Fruit fly (Drosophila melanogaster) whole organism, embryonic: Measurements from ENCODE around the gene CRAT.

Source experiments
- ATbp ChIP-seq: fragments of 200-800 bp; sonication (Bioruptor generic); optimal IDR thresholded peaks from 2 replicates; lab custom pipeline; 2017; ENCODE audit warnings: missing biosample characterization, mild to moderate bottlenecking, missing genetic modification characterization, missing genetic modification reagents
- Asciz ChIP-seq: fragments of 200-800 bp; sonication (Bioruptor generic); optimal IDR thresholded peaks from 2 replicates; lab custom pipeline; 2017; ENCODE audit warnings: missing biosample characterization, mild to moderate bottlenecking, missing genetic modification characterization, missing genetic modification reagents
- CG10543 ChIP-seq: fragments of 200-800 bp; sonication (Bioruptor generic); optimal IDR thresholded peaks from 3 replicates; lab custom pipeline; 2017; ENCODE audit warnings: missing biosample characterization, mild to moderate bottlenecking, missing genetic modification characterization, moderate library complexity
- CG11093 ChIP-seq: fragments of 200-800 bp; sonication (Bioruptor generic); IDR thresholded peaks from 3 replicates; pipeline ENCODE4 v1.3.6; 2022; ENCODE audit warnings: missing biosample characterization, missing genetic modification characterization
- CG13296 ChIP-seq: fragments of 200-800 bp; sonication (Bioruptor generic); optimal IDR thresholded peaks from 3 replicates; lab custom pipeline; 2018; ENCODE audit warnings: missing biosample characterization, mild to moderate bottlenecking, missing genetic modification characterization
- CG1647 ChIP-seq: fragments of 200-800 bp; sonication (Bioruptor generic); optimal IDR thresholded peaks from 3 replicates; lab custom pipeline; 2016; ENCODE audit warnings: missing biosample characterization, missing genetic modification characterization
- CG16863 ChIP-seq: fragments of 200-800 bp; sonication (Bioruptor generic); optimal IDR thresholded peaks from 3 replicates; lab custom pipeline; 2016; ENCODE audit warnings: missing biosample characterization, missing genetic modification characterization
- CG17328 ChIP-seq: fragments of 200-800 bp; sonication (Bioruptor generic); IDR thresholded peaks from 2 replicates; pipeline ENCODE4 v1.3.6; 2022; ENCODE audit warnings: missing biosample characterization, missing genetic modification characterization
- CG17385 ChIP-seq: fragments of 200-800 bp; sonication (Bioruptor generic); optimal IDR thresholded peaks from 3 replicates; lab custom pipeline; 2018; ENCODE audit warnings: missing biosample characterization, mild to moderate bottlenecking, missing genetic modification characterization
- CG1792 ChIP-seq: fragments of 200-800 bp; sonication (Bioruptor generic); optimal IDR thresholded peaks from 2 replicates; lab custom pipeline; 2016; ENCODE audit warnings: missing biosample characterization, missing genetic modification characterization
- CG2120 ChIP-seq: fragments of 200-800 bp; sonication (Bioruptor generic); optimal IDR thresholded peaks from 3 replicates; lab custom pipeline; 2016; ENCODE audit warnings: missing biosample characterization, missing genetic modification characterization
- CG2199 ChIP-seq: fragments of 200-800 bp; sonication (Bioruptor generic); IDR thresholded peaks from 3 replicates; pipeline ENCODE4 v1.3.6; 2022; ENCODE audit warnings: missing biosample characterization, missing genetic modification characterization
- CG2712 ChIP-seq: fragments of 200-800 bp; optimal IDR thresholded peaks from 3 replicates; lab custom pipeline; 2019; ENCODE audit warnings: missing biosample characterization, mild to moderate bottlenecking, missing genetic modification characterization, moderate library complexity
- CG31365 ChIP-seq: fragments of 200-800 bp; sonication (Bioruptor generic); optimal IDR thresholded peaks from 2 replicates; lab custom pipeline; 2018; ENCODE audit warnings: missing biosample characterization, mild to moderate bottlenecking, missing genetic modification characterization
- CG3847 ChIP-seq: fragments of 200-800 bp; sonication (Bioruptor generic); IDR thresholded peaks from 2 replicates; pipeline ENCODE4 v1.3.6; 2022; ENCODE audit warnings: missing biosample characterization, missing genetic modification characterization
- CG4617 ChIP-seq: fragments of 200-800 bp; sonication (Bioruptor generic); optimal IDR thresholded peaks from 3 replicates; lab custom pipeline; 2016; ENCODE audit warnings: missing biosample characterization, missing genetic modification characterization, borderline replicate concordance
- CG6813 ChIP-seq: fragments of 200-800 bp; sonication (Bioruptor generic); optimal IDR thresholded peaks from 2 replicates; lab custom pipeline; 2017; ENCODE audit warnings: missing biosample characterization, missing genetic modification characterization, mild to moderate bottlenecking, moderate library complexity, missing genetic modification reagents
- CG7928 ChIP-seq: fragments of 200-800 bp; sonication (Bioruptor generic); optimal IDR thresholded peaks from 2 replicates; lab custom pipeline; 2017; ENCODE audit warnings: missing biosample characterization, mild to moderate bottlenecking, missing genetic modification characterization
- CG7987 ChIP-seq: fragments of 200-800 bp; sonication (Bioruptor generic); optimal IDR thresholded peaks from 2 replicates; lab custom pipeline; 2018; ENCODE audit warnings: missing biosample characterization, mild to moderate bottlenecking, missing genetic modification characterization, moderate library complexity
- CTCF ChIP-seq: fragments of 200-800 bp; sonication (Bioruptor generic); optimal IDR thresholded peaks from 2 replicates; lab custom pipeline; 2017; ENCODE audit warnings: missing biosample characterization, mild to moderate bottlenecking, missing genetic modification characterization, moderate library complexity
- Eip74EF ChIP-seq, 2 experiments: fragments of 200-800 bp in 1 of 2; fragments of >200 bp in 1 of 2; sonication (Bioruptor generic) in 1 of 2; optimal IDR thresholded peaks; 2 replicates each; lab custom pipeline; 2017 to 2019; ENCODE audit warnings: missing biosample characterization in 2 of 2, missing genetic modification characterization in 2 of 2, mild to moderate bottlenecking in 1 of 2, moderate library complexity in 1 of 2
- Elba2 ChIP-seq: fragments of 200-800 bp; sonication (Bioruptor generic); optimal IDR thresholded peaks from 3 replicates; lab custom pipeline; 2016; ENCODE audit warnings: missing biosample characterization, missing genetic modification characterization
- Fer1 ChIP-seq: fragments of 200-800 bp; sonication (Bioruptor generic); optimal IDR thresholded peaks from 2 replicates; lab custom pipeline; 2017; ENCODE audit warnings: missing biosample characterization, mild to moderate bottlenecking, missing genetic modification characterization
- Fer2 ChIP-seq: fragments of 200-800 bp; sonication (Bioruptor generic); optimal IDR thresholded peaks from 2 replicates; lab custom pipeline; 2018; ENCODE audit warnings: missing biosample characterization, mild to moderate bottlenecking, missing genetic modification characterization, moderate library complexity
- Gsc ChIP-seq: fragments of 200-800 bp; sonication (Bioruptor generic); IDR thresholded peaks from 2 replicates; pipeline ENCODE4 v1.3.6; 2022; ENCODE audit warnings: missing biosample characterization, missing genetic modification characterization
- HLH54F ChIP-seq: fragments of 200-800 bp; sonication (Bioruptor generic); optimal IDR thresholded peaks from 3 replicates; lab custom pipeline; 2016; ENCODE audit warnings: missing biosample characterization, missing genetic modification characterization
- Hr39 ChIP-seq: fragments of >200 bp; optimal IDR thresholded peaks from 2 replicates; lab custom pipeline; 2017
- Med ChIP-seq: fragments of 200-800 bp; sonication (Bioruptor generic); peaks from one replicate; lab custom pipeline; 2016; ENCODE audit warnings: missing biosample characterization, missing genetic modification characterization, mild to moderate bottlenecking, inconsistent platforms, moderate library complexity
- NC2β ChIP-seq: fragments of 200-800 bp; sonication (Bioruptor generic); optimal IDR thresholded peaks from 2 replicates; lab custom pipeline; 2016; ENCODE audit warnings: missing biosample characterization, missing genetic modification characterization
- Rfx ChIP-seq: fragments of 200-800 bp; sonication (Bioruptor generic); IDR thresholded peaks from 2 replicates; pipeline ENCODE4 v1.3.6; 2022; ENCODE audit warnings: missing biosample characterization, missing genetic modification characterization
- Sox102F ChIP-seq: fragments of 200-800 bp; sonication (Bioruptor generic); optimal IDR thresholded peaks from 2 replicates; lab custom pipeline; 2018; ENCODE audit warnings: missing biosample characterization, mild to moderate bottlenecking, missing genetic modification characterization, moderate library complexity
- Spps ChIP-seq: fragments of 200-800 bp; sonication (Bioruptor generic); optimal IDR thresholded peaks from 2 replicates; lab custom pipeline; 2018; ENCODE audit warnings: missing biosample characterization, mild to moderate bottlenecking, missing genetic modification characterization
- Vsx1 ChIP-seq: fragments of 200-800 bp; sonication (Bioruptor generic); optimal IDR thresholded peaks from 2 replicates; lab custom pipeline; 2017; ENCODE audit warnings: missing biosample characterization, mild to moderate bottlenecking, missing genetic modification characterization, missing genetic modification reagents
- Xrp1 ChIP-seq: fragments of 200-800 bp; sonication (Bioruptor generic); IDR thresholded peaks from 2 replicates; pipeline ENCODE4 v1.3.6; 2022; ENCODE audit warnings: missing biosample characterization, missing genetic modification characterization
- cas ChIP-seq: fragments of 200-800 bp; sonication (Bioruptor generic); IDR thresholded peaks from 2 replicates; pipeline ENCODE4 v1.3.6; 2022; ENCODE audit warnings: missing biosample characterization, missing genetic modification characterization
- crol ChIP-seq: fragments of 200-800 bp; sonication (Bioruptor generic); IDR thresholded peaks from 2 replicates; pipeline ENCODE4 v1.3.6; 2022; ENCODE audit warnings: missing biosample characterization, missing genetic modification characterization
- cwo ChIP-seq: fragments of 200-800 bp; sonication (Bioruptor generic); optimal IDR thresholded peaks from 3 replicates; lab custom pipeline; 2017; ENCODE audit warnings: missing biosample characterization, missing genetic modification characterization, mild to moderate bottlenecking, moderate library complexity, missing genetic modification reagents
- kah ChIP-seq: fragments of 200-800 bp; sonication (Bioruptor generic); optimal IDR thresholded peaks from 2 replicates; lab custom pipeline; 2018; ENCODE audit warnings: missing biosample characterization, mild to moderate bottlenecking, missing genetic modification characterization
- klu ChIP-seq: fragments of 200-800 bp; sonication (Bioruptor generic); IDR thresholded peaks from 2 replicates; pipeline ENCODE4 v1.3.6; 2022; ENCODE audit warnings: missing biosample characterization, missing genetic modification characterization
- knrl ChIP-seq: fragments of 200-800 bp; sonication (Bioruptor generic); IDR thresholded peaks from 3 replicates; pipeline ENCODE4 v1.3.6; 2022; ENCODE audit warnings: missing biosample characterization, missing genetic modification characterization; ENCODE audit not compliant: partially characterized antibody
- lab ChIP-seq: fragments of 200-800 bp; sonication (Bioruptor generic); optimal IDR thresholded peaks from 3 replicates; lab custom pipeline; 2017; ENCODE audit warnings: missing biosample characterization, missing genetic modification characterization, mild to moderate bottlenecking, moderate library complexity, missing genetic modification reagents
- oc ChIP-seq: fragments of 200-800 bp; sonication (Bioruptor generic); optimal IDR thresholded peaks from 2 replicates; lab custom pipeline; 2018; ENCODE audit warnings: missing biosample characterization, mild to moderate bottlenecking, missing genetic modification characterization, moderate library complexity
- sd ChIP-seq: fragments of 200-800 bp; sonication (Bioruptor generic); optimal IDR thresholded peaks from 3 replicates; lab custom pipeline; 2018; ENCODE audit warnings: missing biosample characterization, mild to moderate bottlenecking, missing genetic modification characterization, moderate library complexity
- slbo ChIP-seq: fragments of 200-800 bp; sonication (Bioruptor generic); IDR thresholded peaks from 2 replicates; pipeline ENCODE4 v1.3.6; 2022; ENCODE audit warnings: missing biosample characterization, missing genetic modification characterization
- sr ChIP-seq: fragments of 200-800 bp; sonication (Bioruptor generic); IDR thresholded peaks from 3 replicates; pipeline ENCODE4 v1.3.6; 2022; ENCODE audit warnings: missing biosample characterization, missing genetic modification characterization
- sug ChIP-seq: fragments of 200-800 bp; optimal IDR thresholded peaks from 2 replicates; lab custom pipeline; 2019; ENCODE audit warnings: missing biosample characterization, mild to moderate bottlenecking, missing genetic modification characterization, moderate library complexity
- vvl ChIP-seq: fragments of 200-800 bp; sonication (Bioruptor generic); IDR thresholded peaks from 2 replicates; pipeline ENCODE4 v1.3.6; 2022; ENCODE audit warnings: missing biosample characterization, missing genetic modification characterization

CRAT gene

dm6 chr3R:6402522-6403171, 26.8 kb upstream of the CRAT start (continued):
- TF ChIP-seq CG7928 (GFP tag; lab: Kevin White, UChicago) (no peak), crol (peak; percentile 85), Fer2 (tag; lab: Kevin White, UChicago) (no peak), CG17385 (GFP tag; lab: Kevin White, UChicago) (no peak), CG10543 (GFP tag; lab: Kevin White, UChicago) (peak; percentile 7), Vsx1 (peak; percentile 37), Fer1 (GFP tag; lab: Kevin White, UChicago) (no peak), kah (GFP tag; lab: Kevin White, UChicago) (peak; percentile 69), CG2199 (GFP tag; lab: Robert Waterston, UW) (peak; percentile 51; the same call in 1 of the 3 replicates), Xrp1 (GFP tag; lab: Robert Waterston, UW) (0 out of 2 replicates have a peak, but pooled peaks have one; percentile 18), klu (GFP tag; lab: Robert Waterston, UW) (no peak), CG1792 (no peak), CG16863 (GFP tag; lab: Kevin White, UChicago) (no peak), cwo (GFP tag; lab: Kevin White, UChicago) (peak; percentile 5), Hr39 (lab: Kevin White, UChicago) (no peak), sd (tag; lab: Kevin White, UChicago) (peak; percentile 61), Spps (tag; lab: Kevin White, UChicago) (no peak)

dm6 chr3R:6401522-6401844, 25.6 kb upstream of the CRAT start:
- TF ChIP-seq NC2β (no peak), HLH54F (GFP tag; lab: Kevin White, UChicago) (no peak), CG1647 (GFP tag; lab: Kevin White, UChicago) (no peak), CG2712 (tag; lab: Kevin White, UChicago) (no peak), CG11093 (GFP tag; lab: Robert Waterston, UW) (no peak), CG4617 (GFP tag; lab: Kevin White, UChicago) (no peak), knrl (GFP tag; lab: Robert Waterston, UW) (no peak), CG2120 (GFP tag; lab: Kevin White, UChicago) (peak; percentile 40), Rfx (GFP tag; lab: Robert Waterston, UW) (no peak), cas (GFP tag; lab: Robert Waterston, UW) (no peak), Med (GFP tag; lab: Kevin White, UChicago) (peak; percentile 53), CG17328 (GFP tag; lab: Robert Waterston, UW) (no peak), CG6813 (GFP tag; lab: Kevin White, UChicago) (no peak), slbo (GFP tag; lab: Robert Waterston, UW) (0 out of 2 replicates have a peak, but pooled peaks have one; percentile 35), Elba2 (GFP tag; lab: Kevin White, UChicago) (no peak), Gsc (no peak)

DNA sequence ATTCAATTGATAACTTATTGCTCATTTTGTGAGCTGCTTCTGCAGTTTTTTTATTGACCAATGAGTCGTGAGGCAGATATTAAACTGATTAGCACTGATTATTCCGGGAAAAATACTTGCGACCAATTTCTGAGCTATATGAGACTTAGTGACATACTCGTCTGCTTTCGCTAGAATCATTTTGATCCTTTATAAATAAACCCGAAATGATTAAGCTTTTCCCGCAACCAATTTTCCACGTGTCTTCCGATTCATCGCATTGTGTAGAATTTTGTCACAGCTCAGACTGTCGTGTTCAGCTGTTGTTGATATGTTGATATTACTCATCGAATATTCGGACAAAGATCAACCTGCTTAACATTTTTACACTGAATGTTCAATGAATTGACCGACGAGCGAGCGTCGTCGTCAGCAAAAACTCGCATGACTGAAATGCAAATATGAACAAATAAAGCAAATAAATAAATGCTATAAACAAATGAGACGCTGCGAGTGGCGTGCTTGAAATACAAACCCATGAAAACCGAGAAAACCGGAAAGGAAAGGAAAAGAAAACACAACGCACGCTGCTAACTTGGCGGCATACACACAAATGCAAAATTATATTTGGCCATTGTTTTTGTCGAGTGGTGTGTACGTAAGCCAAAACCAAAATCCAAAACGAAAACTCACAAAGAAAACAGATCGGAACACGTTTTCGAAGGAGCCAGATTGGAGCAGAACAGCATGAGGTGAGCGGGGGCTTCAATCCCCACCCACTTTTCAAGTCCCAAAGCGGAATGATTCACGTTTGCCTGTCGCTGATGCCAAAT, 25.1 kb upstream of the CRAT start:
- TF ChIP-seq oc, result peak; percentile 10
- TF ChIP-seq sr (GFP tag; lab: Robert Waterston, UW), result no peak
- peak; percentile 12 for TF ChIP-seq Sox102F (GFP tag; lab: Kevin White, UChicago)
- peak; percentile 73 for TF ChIP-seq cwo (GFP tag; lab: Kevin White, UChicago)
- TF ChIP-seq ATbp (GFP tag; lab: Kevin White, UChicago), result peak; percentile 67
- peak; percentile 46; the same call in 1 of the 2 replicates for TF ChIP-seq vvl (GFP tag; lab: Robert Waterston, UW)
- TF ChIP-seq Eip74EF (GFP tag; optimal IDR thresholded peaks at IDR 0.05; lab: Kevin White, UChicago), result peak in 1 of 2 experiments; percentile 72
- peak; percentile 16 for TF ChIP-seq CG31365 (tag; lab: Kevin White, UChicago)
- TF ChIP-seq CG13296 (GFP tag; lab: Kevin White, UChicago), result peak; percentile 43
- TF ChIP-seq CG7987 (GFP tag; lab: Kevin White, UChicago), result peak; percentile 80
- TF ChIP-seq lab (GFP tag; lab: Kevin White, UChicago), result peak; percentile 51
- TF ChIP-seq sug (tag; lab: Kevin White, UChicago), result peak; percentile 34
- TF ChIP-seq CTCF (GFP tag; lab: Kevin White, UChicago), result no peak
- no peak for TF ChIP-seq cas (GFP tag; lab: Robert Waterston, UW)
- TF ChIP-seq CG3847 (GFP tag; lab: Robert Waterston, UW), result 0 out of 2 replicates have a peak, but pooled peaks have one; percentile 6
- TF ChIP-seq Asciz, result peak; percentile 70
